Worm (Caenorhabditis elegans): Measurements from ENCODE around the gene F18A11.2.

DNA sequence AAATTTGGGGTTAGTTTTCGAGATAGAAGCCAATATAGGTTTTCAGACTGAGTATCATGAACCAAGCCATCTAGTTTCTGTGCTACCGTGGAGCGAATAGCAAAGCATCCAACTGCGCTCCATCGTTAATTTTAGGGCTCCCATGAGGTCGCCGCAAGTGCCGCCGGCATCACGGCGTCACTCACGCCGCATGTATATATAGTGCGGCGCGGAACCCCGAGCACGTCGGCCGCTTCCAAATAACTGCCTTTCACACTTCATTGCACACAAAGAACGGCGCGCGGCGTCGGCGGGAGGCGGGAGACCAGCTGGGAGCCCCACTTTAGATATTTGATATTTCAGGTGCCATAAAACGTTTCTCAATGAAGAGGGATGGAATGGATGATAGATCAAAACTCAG lies 18.6 kb downstream of the F18A11.2 start:
- no peak for TF ChIP-seq R02D3.7 (tag; optimal IDR thresholded peaks at IDR 0.05)
- TF ChIP-seq sem-4 (tag; optimal IDR thresholded peaks at IDR 0.05): no peak
- TF ChIP-seq ztf-4 (tag; optimal IDR thresholded peaks at IDR 0.05): no peak
- TF ChIP-seq ztf-11 (tag; optimal IDR thresholded peaks at IDR 0.05): no peak
- TF ChIP-seq ama-1 (optimal IDR thresholded peaks at IDR 0.05): no peak
- no peak for TF ChIP-seq lin-13 (GFP tag; optimal IDR thresholded peaks at IDR 0.05)
- TF ChIP-seq skn-1 (tag; optimal IDR thresholded peaks at IDR 0.05): no peak
- TF ChIP-seq F13H6.1 (tag; optimal IDR thresholded peaks at IDR 0.05): no peak
- TF ChIP-seq lin-39 (tag; optimal IDR thresholded peaks at IDR 0.05): no peak
- no peak for TF ChIP-seq nhr-11 (tag; optimal IDR thresholded peaks at IDR 0.05)
- TF ChIP-seq fos-1 (tag; optimal IDR thresholded peaks at IDR 0.05): no peak
- TF ChIP-seq nhr-12 (tag; optimal IDR thresholded peaks at IDR 0.05): no peak
